Fruit fly (Drosophila melanogaster) whole organism, adult: ENCODE results near the gene PrBP.

Experiments
- CG11617 ChIP-seq: fragments of 200-800 bp; sonication (Bioruptor generic); optimal IDR thresholded peaks from 2 replicates; lab custom pipeline; 2017; ENCODE audit warnings: mild to moderate bottlenecking, missing biosample characterization, missing genetic modification reagents, missing genetic modification characterization
- CG12768 ChIP-seq: fragments of 200-800 bp; sonication (Bioruptor generic); optimal IDR thresholded peaks from 2 replicates; lab custom pipeline; 2017; ENCODE audit warnings: missing biosample characterization, missing genetic modification characterization, mild to moderate bottlenecking, moderate library complexity, missing genetic modification reagents
- CG14711 ChIP-seq: fragments of 200-800 bp; sonication (Bioruptor generic); optimal IDR thresholded peaks from 2 replicates; lab custom pipeline; 2018; ENCODE audit warnings: missing biosample characterization, mild to moderate bottlenecking, missing genetic modification characterization, moderate library complexity
- CG1620 ChIP-seq: fragments of 200-800 bp; sonication (Bioruptor generic); optimal IDR thresholded peaks from 2 replicates; lab custom pipeline; 2016; ENCODE audit warnings: missing biosample characterization, missing genetic modification characterization
- CG33017 ChIP-seq: fragments of 200-800 bp; sonication (Bioruptor generic); optimal IDR thresholded peaks from 2 replicates; lab custom pipeline; 2018; ENCODE audit warnings: missing biosample characterization, mild to moderate bottlenecking, missing genetic modification characterization, moderate library complexity
- CG5204 ChIP-seq: fragments of 200-800 bp; sonication (Bioruptor generic); optimal IDR thresholded peaks from 2 replicates; lab custom pipeline; 2016; ENCODE audit warnings: missing biosample characterization, missing genetic modification characterization
- CG7045 ChIP-seq: fragments of 200-800 bp; sonication (Bioruptor generic); optimal IDR thresholded peaks from 2 replicates; lab custom pipeline; 2017; ENCODE audit warnings: missing biosample characterization, mild to moderate bottlenecking, missing genetic modification characterization
- CG7101 ChIP-seq: fragments of 200-800 bp; sonication (Bioruptor generic); optimal IDR thresholded peaks from 2 replicates; lab custom pipeline; 2018; ENCODE audit warnings: missing biosample characterization, mild to moderate bottlenecking, missing genetic modification characterization, moderate library complexity
- Clk ChIP-seq: fragments of 200-800 bp; sonication (Bioruptor generic); optimal IDR thresholded peaks from 2 replicates; lab custom pipeline; 2017; ENCODE audit warnings: missing biosample characterization, missing genetic modification characterization
- Crg-1 ChIP-seq: fragments of 200-800 bp; sonication (Bioruptor generic); optimal IDR thresholded peaks from 2 replicates; lab custom pipeline; 2016; ENCODE audit warnings: missing biosample characterization, missing genetic modification characterization
- Hr96 ChIP-seq: fragments of 200-800 bp; sonication (Bioruptor generic); optimal IDR thresholded peaks from 2 replicates; lab custom pipeline; 2016; ENCODE audit warnings: missing biosample characterization, missing genetic modification characterization
- Mnt ChIP-seq: fragments of 200-800 bp; sonication (Bioruptor generic); optimal IDR thresholded peaks from 2 replicates; lab custom pipeline; 2016; ENCODE audit warnings: missing biosample characterization, mild to moderate bottlenecking, missing genetic modification characterization
- bab1 ChIP-seq: fragments of 200-800 bp; sonication (Bioruptor generic); optimal IDR thresholded peaks from 3 replicates; lab custom pipeline; 2019; ENCODE audit warnings: missing biosample characterization, mild to moderate bottlenecking, missing genetic modification characterization, moderate library complexity
- cic ChIP-seq: fragments of 200-800 bp; sonication (Bioruptor generic); optimal IDR thresholded peaks from 2 replicates; lab custom pipeline; 2017; ENCODE audit warnings: missing biosample characterization, mild to moderate bottlenecking, missing genetic modification characterization, moderate library complexity
- cnc ChIP-seq, 2 experiments: fragments of >200 bp; optimal IDR thresholded peaks; 2 replicates each; lab custom pipeline; 2017
- kay ChIP-seq: fragments of 200-800 bp; sonication (Bioruptor generic); peaks from one replicate; lab custom pipeline; 2016; ENCODE audit warnings: missing biosample characterization, missing genetic modification characterization, borderline replicate concordance
- ovo ChIP-seq: fragments of 200-800 bp; sonication (Bioruptor generic); optimal IDR thresholded peaks from 2 replicates; lab custom pipeline; 2016; ENCODE audit warnings: missing biosample characterization, missing genetic modification characterization
- pad ChIP-seq: fragments of 200-800 bp; sonication (Bioruptor generic); optimal IDR thresholded peaks from 3 replicates; lab custom pipeline; 2017; ENCODE audit warnings: missing biosample characterization, missing genetic modification characterization, mild to moderate bottlenecking, moderate library complexity, missing genetic modification reagents
- tj ChIP-seq: fragments of 200-800 bp; sonication (Bioruptor generic); optimal IDR thresholded peaks from 3 replicates; lab custom pipeline; 2017; ENCODE audit warnings: missing biosample characterization, mild to moderate bottlenecking, missing genetic modification characterization, moderate library complexity
- toe ChIP-seq: fragments of 200-800 bp; sonication (Bioruptor generic); optimal IDR thresholded peaks from 2 replicates; lab custom pipeline; 2016; ENCODE audit warnings: missing biosample characterization, missing genetic modification characterization

Gene PrBP

DNA sequence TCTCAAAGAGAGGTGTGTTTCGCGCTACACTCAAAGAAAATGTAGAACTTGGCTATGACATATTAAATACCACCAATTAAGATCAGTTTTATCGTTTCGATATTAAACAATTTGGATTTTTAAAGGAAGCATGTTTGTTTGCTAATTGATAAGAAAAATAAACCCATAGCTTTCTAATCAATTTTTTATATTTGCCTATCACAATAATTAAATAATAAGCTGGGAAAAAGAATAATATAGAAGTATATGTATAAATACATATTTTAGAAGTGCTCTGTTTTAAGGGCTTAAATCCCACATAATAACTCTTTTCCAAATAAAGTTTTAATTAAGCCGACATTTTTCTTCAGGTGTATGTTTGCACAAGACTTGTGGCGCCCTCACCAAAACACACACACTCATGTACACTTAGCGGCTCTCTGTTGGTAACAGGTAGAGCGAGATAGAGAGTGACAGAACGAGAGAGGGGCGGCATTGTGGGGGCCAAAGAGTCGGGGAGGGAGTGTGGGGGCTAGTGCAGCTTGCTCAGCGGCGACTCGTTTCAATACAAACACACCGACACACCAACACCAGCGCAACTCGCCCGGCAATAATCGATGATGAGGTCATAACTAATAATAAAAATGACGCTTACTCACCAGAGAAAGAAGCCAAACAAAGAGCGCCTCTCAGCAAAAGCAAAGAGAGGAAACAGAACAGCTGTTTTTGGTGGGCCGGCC is 32.0 kb upstream of the PrBP start:
- TF ChIP-seq cic (peak; percentile 59), CG7101 (peak; percentile 89), Clk (GFP tag; lab: Kevin White, UChicago) (peak; percentile 67), kay (GFP tag; lab: Kevin White, UChicago) (peak; percentile 70), ovo (GFP tag; lab: Kevin White, UChicago) (peak; percentile 13), bab1 (GFP tag; lab: Kevin White, UChicago) (peak; percentile 79), CG11617 (GFP tag; lab: Kevin White, UChicago) (peak; percentile 96), CG14711 (tag; lab: Kevin White, UChicago) (peak; percentile 78), toe (peak; percentile 77), CG7045 (GFP tag; lab: Kevin White, UChicago) (peak; percentile 94), cnc (optimal IDR thresholded peaks at IDR 0.05; lab: Kevin White, UChicago) (no peak), pad (GFP tag; lab: Kevin White, UChicago) (peak; percentile 73), Hr96 (GFP tag; lab: Kevin White, UChicago) (peak; percentile 48), CG33017 (tag; lab: Kevin White, UChicago) (peak; percentile 86), CG1620 (GFP tag; lab: Kevin White, UChicago) (peak; percentile 61), Crg-1 (GFP tag; lab: Kevin White, UChicago) (peak; percentile 49), Mnt (GFP tag; lab: Kevin White, UChicago) (peak; percentile 71), CG12768 (peak; percentile 78), CG5204 (GFP tag; lab: Kevin White, UChicago) (peak; percentile 87), tj (GFP tag; lab: Kevin White, UChicago) (peak; percentile 79)

DNA sequence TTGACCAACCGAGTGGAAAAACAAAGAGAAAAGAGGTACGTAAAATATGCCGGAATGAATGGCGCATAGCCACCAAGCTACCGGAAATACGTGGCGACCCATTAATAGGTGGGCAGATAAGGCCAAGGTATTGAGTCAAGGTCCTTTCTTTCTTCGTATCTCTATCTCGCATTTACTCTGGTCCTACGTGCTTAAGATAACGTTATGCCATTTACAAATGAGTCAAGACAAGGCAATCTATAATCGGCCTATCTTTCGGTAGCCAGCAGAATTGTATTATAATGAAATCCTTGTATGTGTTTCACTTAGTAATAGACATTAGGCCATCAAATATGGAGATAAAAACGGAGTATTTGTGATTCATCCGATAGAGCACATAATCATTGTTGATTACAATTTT is 30.6 kb upstream of the PrBP start:
- TF ChIP-seq ovo (GFP tag; lab: Kevin White, UChicago) (no peak), cic (no peak), Crg-1 (GFP tag; lab: Kevin White, UChicago) (no peak), pad (GFP tag; lab: Kevin White, UChicago) (no peak), CG7045 (GFP tag; lab: Kevin White, UChicago) (no peak), bab1 (GFP tag; lab: Kevin White, UChicago) (no peak), CG14711 (tag; lab: Kevin White, UChicago) (no peak), CG12768 (no peak), CG5204 (GFP tag; lab: Kevin White, UChicago) (no peak), tj (GFP tag; lab: Kevin White, UChicago) (no peak), cnc (optimal IDR thresholded peaks at IDR 0.05; lab: Kevin White, UChicago) (no peak), Hr96 (GFP tag; lab: Kevin White, UChicago) (no peak), kay (GFP tag; lab: Kevin White, UChicago) (no peak), Mnt (GFP tag; lab: Kevin White, UChicago) (no peak), CG7101 (no peak), CG11617 (GFP tag; lab: Kevin White, UChicago) (no peak), Clk (GFP tag; lab: Kevin White, UChicago) (no peak)

dm6 chr2L:8715454-8715853 is 29.7 kb upstream of the PrBP start:
- TF ChIP-seq tj (GFP tag; lab: Kevin White, UChicago) (no peak), kay (GFP tag; lab: Kevin White, UChicago) (peak; percentile 25)

DNA sequence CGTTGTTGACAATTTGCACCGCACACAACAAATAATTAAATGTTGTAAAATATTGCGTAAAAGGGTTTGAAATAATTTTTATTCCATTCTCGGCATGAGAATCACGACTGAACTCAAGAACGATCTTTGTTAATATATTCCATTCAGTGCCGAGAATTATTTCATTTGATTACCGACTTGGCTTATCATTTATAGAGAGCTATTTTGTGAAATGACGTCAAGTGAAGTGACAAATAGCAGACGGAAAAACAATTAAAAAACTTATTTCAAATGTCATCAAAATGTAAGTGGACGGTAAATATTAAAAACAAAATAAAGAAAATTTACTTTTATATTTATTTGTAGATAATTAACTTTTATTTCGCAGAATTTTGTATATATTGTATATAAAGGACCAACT is 28.8 kb upstream of the PrBP start:
- peak; percentile 13 for TF ChIP-seq cic
- peak; percentile 59 for TF ChIP-seq kay (GFP tag; lab: Kevin White, UChicago)
- TF ChIP-seq CG14711 (tag; lab: Kevin White, UChicago): no peak

dm6 chr2L:8709413-8709812 is 23.7 kb upstream of the PrBP start, which contains the start of gene Hnf4:
Hnf4 (minus strand) TSS chr2L:8709611.
- TF ChIP-seq CG1620 (GFP tag; lab: Kevin White, UChicago): peak; percentile 7
- TF ChIP-seq cic: peak; percentile 55
- TF ChIP-seq CG33017 (tag; lab: Kevin White, UChicago): no peak
- TF ChIP-seq CG11617 (GFP tag; lab: Kevin White, UChicago): no peak
- TF ChIP-seq CG7045 (GFP tag; lab: Kevin White, UChicago): no peak
- TF ChIP-seq kay (GFP tag; lab: Kevin White, UChicago): no peak
- TF ChIP-seq pad (GFP tag; lab: Kevin White, UChicago): peak; percentile 1
- no peak for TF ChIP-seq Mnt (GFP tag; lab: Kevin White, UChicago)
- no peak for TF ChIP-seq Crg-1 (GFP tag; lab: Kevin White, UChicago)
- TF ChIP-seq tj (GFP tag; lab: Kevin White, UChicago): peak; percentile 87
- no peak for TF ChIP-seq CG14711 (tag; lab: Kevin White, UChicago)
- TF ChIP-seq cnc (optimal IDR thresholded peaks at IDR 0.05; lab: Kevin White, UChicago): no peak
- no peak for TF ChIP-seq ovo (GFP tag; lab: Kevin White, UChicago)
- TF ChIP-seq bab1 (GFP tag; lab: Kevin White, UChicago): no peak
- TF ChIP-seq toe: no peak
- TF ChIP-seq CG12768: no peak
- TF ChIP-seq CG7101: no peak
- no peak for TF ChIP-seq Hr96 (GFP tag; lab: Kevin White, UChicago)
- no peak for TF ChIP-seq Clk (GFP tag; lab: Kevin White, UChicago)
- no peak for TF ChIP-seq CG5204 (GFP tag; lab: Kevin White, UChicago)

- TF ChIP-seq Clk (GFP tag; lab: Kevin White, UChicago) (no peak), pad (GFP tag; lab: Kevin White, UChicago) (peak; percentile 87), CG7045 (GFP tag; lab: Kevin White, UChicago) (no peak), cnc (optimal IDR thresholded peaks at IDR 0.05; lab: Kevin White, UChicago) (no peak), CG11617 (GFP tag; lab: Kevin White, UChicago) (peak; percentile 8), CG7101 (no peak), Mnt (GFP tag; lab: Kevin White, UChicago) (peak; percentile 29), toe (no peak), kay (GFP tag; lab: Kevin White, UChicago) (no peak), tj (GFP tag; lab: Kevin White, UChicago) (peak; percentile 99), ovo (GFP tag; lab: Kevin White, UChicago) (peak; percentile 95), Hr96 (GFP tag; lab: Kevin White, UChicago) (peak; percentile 5), bab1 (GFP tag; lab: Kevin White, UChicago) (peak; percentile 22), cic (peak; percentile 51), CG12768 (peak; percentile 64)
Observed at dm6 chr2L:8709078-8709399, 23.3 kb upstream of the PrBP start.
